Worm (Caenorhabditis elegans) whole organism, late embryonic: ENCODE measurements around the gene trpp-5.

Experiments
- C08G9.2 ChIP-seq: sonication (generic microtip); optimal IDR thresholded peaks from 2 replicates; lab custom pipeline; 2016; ENCODE audit warnings: mild to moderate bottlenecking, missing genetic modification characterization, moderate library complexity, missing compliant biosample characterization
- F13H6.1 ChIP-seq: sonication (generic microtip); optimal IDR thresholded peaks from 2 replicates; lab custom pipeline; 2016; ENCODE audit warnings: missing genetic modification characterization, missing compliant biosample characterization
- T23F11.4 ChIP-seq: fragments of 200-800 bp; sonication (Bioruptor generic); optimal IDR thresholded peaks from 2 replicates; lab custom pipeline; 2018; ENCODE audit warnings: mild to moderate bottlenecking, missing genetic modification characterization, missing compliant biosample characterization
- ahr-1 ChIP-seq: sonication (generic microtip); optimal IDR thresholded peaks from 2 replicates; lab custom pipeline; 2016; ENCODE audit warnings: missing genetic modification characterization, missing compliant biosample characterization
- ama-1 ChIP-seq: fragments of 150-350 bp; optimal IDR thresholded peaks from 2 replicates; lab custom pipeline; 2014
- ceh-14 ChIP-seq: sonication (generic microtip); optimal IDR thresholded peaks from 2 replicates; lab custom pipeline; 2016; ENCODE audit warnings: missing genotype, missing genetic modification characterization, missing compliant biosample characterization
- ceh-18 ChIP-seq: sonication (generic microtip); optimal IDR thresholded peaks from 2 replicates; lab custom pipeline; 2016; ENCODE audit warnings: missing genetic modification characterization, missing compliant biosample characterization
- ceh-19 ChIP-seq: fragments of 200-800 bp; sonication (Bioruptor generic); optimal IDR thresholded peaks from 2 replicates; lab custom pipeline; 2018; ENCODE audit warnings: mild to moderate bottlenecking, missing genetic modification characterization, missing compliant biosample characterization
- ceh-24 ChIP-seq: sonication (generic microtip); optimal IDR thresholded peaks from 2 replicates; lab custom pipeline; 2016; ENCODE audit warnings: mild to moderate bottlenecking, missing genetic modification characterization, missing compliant biosample characterization
- ceh-31 ChIP-seq: sonication (generic microtip); optimal IDR thresholded peaks from 2 replicates; lab custom pipeline; 2016; ENCODE audit warnings: missing genetic modification characterization, missing compliant biosample characterization
- ceh-34 ChIP-seq: sonication (generic microtip); optimal IDR thresholded peaks from 2 replicates; lab custom pipeline; 2016; ENCODE audit warnings: mild to moderate bottlenecking, missing genetic modification characterization, missing compliant biosample characterization
- ceh-45 ChIP-seq: fragments of 200-800 bp; sonication (Bioruptor generic); IDR thresholded peaks from 2 replicates; pipeline ENCODE4 v1.3.6; 2022; ENCODE audit warnings: missing genetic modification reagents, missing genetic modification characterization, missing compliant biosample characterization
- ceh-48 ChIP-seq: sonication (generic microtip); optimal IDR thresholded peaks from 2 replicates; lab custom pipeline; 2016; ENCODE audit warnings: missing genetic modification characterization, inconsistent platforms, missing compliant biosample characterization
- ceh-6 ChIP-seq: fragments of 200-800 bp; sonication (Bioruptor generic); optimal IDR thresholded peaks from 2 replicates; lab custom pipeline; 2018; ENCODE audit warnings: mild to moderate bottlenecking, missing genetic modification characterization, missing compliant biosample characterization
- che-1 ChIP-seq: sonication (generic microtip); optimal IDR thresholded peaks from 2 replicates; lab custom pipeline; 2016; ENCODE audit warnings: mild to moderate bottlenecking, missing genetic modification characterization, missing compliant biosample characterization
- dve-1 ChIP-seq: sonication (generic microtip); optimal IDR thresholded peaks from 2 replicates; lab custom pipeline; 2017; ENCODE audit warnings: antibody characterized with exemption, mild to moderate bottlenecking, missing genetic modification characterization, missing compliant biosample characterization
- elt-2 ChIP-seq: sonication (generic microtip); optimal IDR thresholded peaks from 2 replicates; lab custom pipeline; 2016; ENCODE audit warnings: missing genetic modification reagents, missing genetic modification characterization, missing compliant biosample characterization
- fax-1 ChIP-seq: sonication (generic microtip); optimal IDR thresholded peaks from 2 replicates; lab custom pipeline; 2016; ENCODE audit warnings: missing genotype, missing genetic modification characterization, missing compliant biosample characterization
- fkh-10 ChIP-seq: fragments of 150-350 bp; optimal IDR thresholded peaks from 2 replicates; lab custom pipeline; 2014; ENCODE audit warnings: missing biosample characterization, missing genetic modification reagents, missing genetic modification characterization
- gmeb-2 ChIP-seq: sonication (generic microtip); optimal IDR thresholded peaks from 2 replicates; lab custom pipeline; 2016; ENCODE audit warnings: missing genetic modification characterization, inconsistent platforms, missing compliant biosample characterization
- lim-6 ChIP-seq: sonication (generic microtip); optimal IDR thresholded peaks from 2 replicates; lab custom pipeline; 2016; ENCODE audit warnings: missing genetic modification characterization, missing compliant biosample characterization
- mec-3 ChIP-seq: sonication (generic microtip); optimal IDR thresholded peaks from 2 replicates; lab custom pipeline; 2016; ENCODE audit warnings: borderline replicate concordance, missing genetic modification characterization, missing compliant biosample characterization
- nfya-1 ChIP-seq: sonication (generic microtip); optimal IDR thresholded peaks from 2 replicates; lab custom pipeline; 2017; ENCODE audit warnings: missing genetic modification characterization, mild to moderate bottlenecking, missing compliant biosample characterization, antibody characterized with exemption, moderate library complexity
- nhr-232 ChIP-seq: sonication (generic microtip); optimal IDR thresholded peaks from 2 replicates; lab custom pipeline; 2016; ENCODE audit warnings: missing genetic modification characterization, missing compliant biosample characterization
- npax-4 ChIP-seq: sonication (generic microtip); optimal IDR thresholded peaks from 2 replicates; lab custom pipeline; 2016; ENCODE audit warnings: missing genetic modification characterization, missing compliant biosample characterization
- pros-1 ChIP-seq: fragments of 150-350 bp; optimal IDR thresholded peaks from 2 replicates; lab custom pipeline; 2014; ENCODE audit warnings: missing biosample characterization, missing genetic modification reagents, missing genetic modification characterization
- sdc-2 ChIP-seq: sonication (generic microtip); optimal IDR thresholded peaks from 2 replicates; lab custom pipeline; 2016; ENCODE audit warnings: missing genotype, missing genetic modification characterization, missing compliant biosample characterization
- sox-2 ChIP-seq: fragments of 200-800 bp; sonication (Bioruptor generic); IDR thresholded peaks from 2 replicates; pipeline ENCODE4 v1.3.6; 2022; ENCODE audit warnings: missing genetic modification reagents, missing genetic modification characterization, missing compliant biosample characterization
- unc-55 ChIP-seq: sonication (generic microtip); optimal IDR thresholded peaks from 2 replicates; lab custom pipeline; 2017; ENCODE audit warnings: missing biosample characterization, missing genetic modification reagents, missing genetic modification characterization
- zip-5 ChIP-seq: sonication (generic microtip); optimal IDR thresholded peaks from 2 replicates; lab custom pipeline; 2016; ENCODE audit warnings: missing genetic modification characterization, missing compliant biosample characterization

Gene trpp-5

DNA sequence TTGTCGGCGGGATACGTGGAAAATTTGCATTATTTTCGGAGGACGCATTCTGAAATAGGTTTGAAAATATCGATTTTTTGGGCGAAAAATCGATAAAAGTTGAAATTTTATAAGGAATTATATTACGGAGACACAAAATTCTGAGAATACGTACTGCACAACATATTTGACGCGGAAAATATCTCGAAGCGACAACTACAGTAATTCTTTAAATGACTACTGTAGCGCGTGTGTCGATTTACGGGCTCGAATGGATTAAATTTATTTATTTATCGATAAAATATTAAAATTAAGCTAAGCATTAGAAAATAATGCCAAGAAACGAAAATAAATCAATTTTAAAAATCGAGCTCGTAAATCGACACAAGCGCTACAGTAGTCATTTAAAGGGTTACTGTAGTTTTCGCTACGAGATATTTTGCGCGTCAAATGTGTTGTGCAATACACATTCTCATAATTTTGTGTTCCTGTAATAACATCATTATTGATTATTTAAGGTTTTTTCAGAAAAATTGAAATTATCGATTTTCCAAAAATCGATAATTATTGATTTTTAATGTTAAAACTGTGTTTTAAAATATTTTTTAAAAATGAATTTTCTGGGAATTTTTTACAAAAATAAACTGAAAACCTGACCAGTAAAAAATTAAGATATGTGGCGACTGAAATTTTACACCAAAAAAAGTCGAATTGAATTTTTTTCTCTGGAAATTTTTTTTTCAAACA lies 2.1 kb downstream of the trpp-5 start, which contains the start of gene polg-1:
Gene polg-1, minus strand, starts transcription at position 51 of the 726 bp plus-strand sequence.
- TF ChIP-seq mec-3 (tag; lab: Kevin White, UChicago) (no peak), ceh-48 (tag; lab: Kevin White, UChicago) (peak; percentile 4)

DNA sequence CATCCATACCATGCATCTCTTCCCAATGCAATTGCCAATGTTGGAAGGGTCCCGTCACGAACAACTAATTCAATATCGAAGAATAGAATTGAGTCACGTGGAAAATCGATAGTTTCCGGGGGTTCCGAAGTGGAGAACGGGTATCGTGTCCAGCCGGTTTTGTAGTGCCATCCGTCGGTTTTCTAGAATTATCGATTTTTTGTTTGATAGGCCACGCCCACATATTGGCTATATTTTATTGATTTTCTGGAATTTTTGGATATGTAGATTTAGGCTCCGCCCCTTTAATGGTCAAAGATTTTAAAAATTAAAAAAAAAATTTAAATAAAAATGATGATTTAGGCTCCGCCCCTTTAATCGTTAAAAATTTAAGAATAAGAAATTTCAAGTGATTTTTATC lies 3.0 kb downstream of the trpp-5 start:
- TF ChIP-seq ceh-6 (GFP tag; lab: Kevin White, UChicago) (no peak), C08G9.2 (no peak), mec-3 (tag; lab: Kevin White, UChicago) (no peak), ceh-48 (tag; lab: Kevin White, UChicago) (peak; percentile 9), nfya-1 (tag; lab: Kevin White, UChicago) (no peak)

DNA sequence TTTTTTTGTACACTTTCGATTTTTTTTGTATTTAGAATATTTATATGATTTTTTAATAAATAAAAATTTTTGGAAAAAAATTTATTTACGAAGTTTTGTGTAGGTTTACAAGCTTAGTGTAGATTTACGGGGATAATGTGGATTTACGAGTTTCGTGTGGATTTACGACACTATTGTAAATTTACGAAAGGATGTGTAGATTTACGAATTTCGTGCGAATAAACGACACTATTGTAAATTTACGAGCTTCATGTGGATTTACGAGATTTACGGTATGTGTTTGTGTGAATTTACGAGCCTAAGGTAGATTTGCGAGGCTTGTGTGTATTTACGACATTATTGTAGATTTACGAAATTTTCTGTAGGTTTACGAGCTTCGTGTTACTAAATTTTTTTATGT lies 13.0 kb downstream of the trpp-5 start:
- TF ChIP-seq ahr-1 (tag; lab: Kevin White, UChicago) (no peak), dve-1 (peak; percentile 43)

DNA sequence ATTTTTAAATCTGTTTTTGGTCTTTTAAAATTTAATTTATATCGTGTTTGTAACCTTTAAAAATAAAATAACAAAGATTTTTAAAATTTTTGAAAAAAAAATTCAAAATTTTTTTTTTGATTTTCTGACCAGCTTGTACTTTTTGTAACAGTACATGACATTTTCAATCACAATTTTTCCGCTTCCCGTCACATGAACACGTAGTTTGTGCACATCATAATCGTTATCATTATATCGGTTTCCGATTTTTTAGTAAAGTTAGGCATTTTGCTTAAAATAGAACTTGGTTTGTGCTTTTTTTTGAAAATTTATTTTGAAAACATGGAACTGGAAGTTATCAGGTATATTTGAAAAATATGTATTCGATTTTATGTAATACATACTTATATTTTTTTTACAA lies 15.5 kb downstream of the trpp-5 start:
- TF ChIP-seq ceh-45 (GFP tag; lab: Robert Waterston, UW) (no peak), fax-1 (no peak), pros-1 (tag; lab: Kevin White, UChicago) (no peak), ceh-34 (no peak), elt-2 (tag; lab: Kevin White, UChicago) (no peak), ceh-31 (tag; lab: Kevin White, UChicago) (no peak), unc-55 (GFP tag; lab: Kevin White, UChicago) (no peak), ama-1 (lab: Kevin White, UChicago) (no peak), ceh-24 (tag; lab: Kevin White, UChicago) (no peak)

DNA sequence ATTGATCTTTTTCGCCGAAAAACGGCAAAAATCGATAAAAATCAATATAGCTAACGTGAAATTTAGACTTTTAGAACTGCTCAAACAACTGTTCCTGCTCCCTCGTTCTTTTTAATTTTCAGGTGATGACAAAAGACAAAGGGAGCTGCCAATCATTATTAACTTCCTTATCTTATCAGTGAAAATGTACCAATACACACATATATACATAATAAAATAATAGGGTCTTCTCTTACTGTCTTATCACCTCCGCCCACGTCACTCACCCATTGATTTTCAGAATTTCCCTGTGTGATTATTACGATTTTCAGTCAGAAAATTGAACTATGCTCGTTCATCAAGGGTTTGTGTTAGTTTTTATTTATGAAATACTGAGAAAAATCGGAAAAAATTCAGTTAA lies 16.5 kb downstream of the trpp-5 start, which contains the start of gene Y57A10A.14:
Gene Y57A10A.14, plus strand, starts transcription at position 228 of the 400 bp plus-strand sequence.
- TF ChIP-seq elt-2 (tag; lab: Kevin White, UChicago): peak; percentile 91
- TF ChIP-seq ceh-19: no peak

DNA sequence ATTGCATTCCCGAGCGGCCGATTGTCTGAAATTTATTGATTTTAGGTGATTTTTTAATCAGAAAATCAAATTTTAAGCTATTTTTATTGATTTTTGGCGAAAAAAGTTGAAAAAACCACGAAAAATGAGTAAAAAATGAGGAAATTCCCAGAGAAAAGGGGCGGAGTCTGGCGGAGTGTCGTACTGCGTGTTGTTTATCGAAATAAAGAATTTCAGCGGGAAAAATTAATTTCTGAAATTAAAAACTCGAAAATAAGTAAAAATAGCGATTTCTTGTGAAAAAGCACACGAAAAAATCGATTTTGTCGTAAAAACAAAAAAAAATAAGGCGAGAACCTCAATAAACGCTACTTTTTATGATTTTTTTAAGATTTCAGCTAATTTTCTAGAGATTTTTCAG lies 17.3 kb downstream of the trpp-5 start, which contains the start of gene Y57A10A.13:
Gene Y57A10A.13, minus strand, starts transcription at position 46 of the 400 bp plus-strand sequence.
- no peak for TF ChIP-seq npax-4 (tag; lab: Kevin White, UChicago)
- no peak for TF ChIP-seq ceh-24 (tag; lab: Kevin White, UChicago)
- TF ChIP-seq lim-6: no peak
- no peak for TF ChIP-seq ceh-18 (tag; lab: Kevin White, UChicago)
- no peak for TF ChIP-seq nhr-232
- no peak for TF ChIP-seq sdc-2 (tag; lab: Kevin White, UChicago)
- no peak for TF ChIP-seq ceh-6 (GFP tag; lab: Kevin White, UChicago)
- no peak for TF ChIP-seq unc-55 (GFP tag; lab: Kevin White, UChicago)
- no peak for TF ChIP-seq ceh-48 (tag; lab: Kevin White, UChicago)
- TF ChIP-seq gmeb-2: no peak
- TF ChIP-seq che-1 (tag; lab: Kevin White, UChicago): no peak
- TF ChIP-seq sox-2 (GFP tag; lab: Robert Waterston, UW): no peak
- TF ChIP-seq ceh-14 (tag; lab: Kevin White, UChicago): no peak
- no peak for TF ChIP-seq zip-5
- no peak for TF ChIP-seq nfya-1 (tag; lab: Kevin White, UChicago)

DNA sequence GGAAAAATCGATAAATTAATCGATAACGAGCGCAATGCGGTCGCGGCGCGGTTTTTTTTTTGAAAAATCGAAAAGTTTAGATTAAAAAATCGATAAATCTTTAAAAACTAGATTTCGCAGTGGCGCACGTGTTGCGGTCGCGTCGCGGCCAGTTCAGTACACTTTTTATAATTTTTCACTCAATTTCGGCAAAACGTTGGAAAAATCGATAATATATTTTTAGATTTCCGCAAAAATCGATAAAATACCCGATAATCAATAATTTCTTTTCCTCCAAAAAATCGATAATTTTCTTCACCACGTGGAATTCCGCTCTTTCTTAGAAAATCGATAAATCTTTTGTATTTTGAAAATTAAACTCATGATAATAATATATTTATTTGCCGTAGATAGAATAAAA lies 25.7 kb downstream of the trpp-5 start:
- TF ChIP-seq ceh-31 (tag; lab: Kevin White, UChicago) (no peak), fkh-10 (no peak), T23F11.4 (no peak), F13H6.1 (tag; lab: Kevin White, UChicago) (no peak), ceh-48 (tag; lab: Kevin White, UChicago) (peak; percentile 62)
